Worm (Caenorhabditis elegans) whole organism, young adult: ENCODE data around the gene bath-4.

ENCODE experiments used
- B0261.1 ChIP-seq: sonication (generic microtip); optimal IDR thresholded peaks from 2 replicates; lab custom pipeline; 2016; ENCODE audit warnings: mild to moderate bottlenecking, missing genetic modification characterization, moderate library complexity, missing compliant biosample characterization
- C17E4.6 ChIP-seq: fragments of 200-800 bp; sonication (Bioruptor generic); IDR thresholded peaks from 2 replicates; pipeline ENCODE4 v1.3.6; 2022; ENCODE audit warnings: missing genetic modification reagents, missing genetic modification characterization, missing compliant biosample characterization
- D2030.7 ChIP-seq: fragments of 200-800 bp; sonication (Bioruptor generic); IDR thresholded peaks from 2 replicates; pipeline ENCODE4 v1.3.6; 2022; ENCODE audit warnings: missing genetic modification reagents, missing genetic modification characterization, missing compliant biosample characterization
- F37B4.10 ChIP-seq: fragments of 200-800 bp; sonication (Bioruptor generic); IDR thresholded peaks from 2 replicates; pipeline ENCODE4 v1.3.6; 2022; ENCODE audit warnings: missing genetic modification characterization, missing compliant biosample characterization
- F55B11.4 ChIP-seq: sonication (generic microtip); optimal IDR thresholded peaks from 2 replicates; lab custom pipeline; 2016; ENCODE audit warnings: missing compliant biosample characterization, missing genetic modification characterization, borderline replicate concordance; ENCODE audit not compliant: insufficient read depth
- F57A8.1 ChIP-seq: fragments of 200-800 bp; sonication (Bioruptor generic); optimal IDR thresholded peaks from 2 replicates; lab custom pipeline; 2018; ENCODE audit warnings: mild to moderate bottlenecking, missing genetic modification characterization, moderate library complexity, missing compliant biosample characterization
- T07F8.4 ChIP-seq: sonication (generic microtip); optimal IDR thresholded peaks from 2 replicates; lab custom pipeline; 2016; ENCODE audit warnings: mild to moderate bottlenecking, missing genetic modification characterization, moderate library complexity, missing compliant biosample characterization
- Y53F4B.3 ChIP-seq: fragments of 200-800 bp; sonication (Bioruptor generic); IDR thresholded peaks from 2 replicates; pipeline ENCODE4 v1.3.6; 2022; ENCODE audit warnings: missing genetic modification reagents, missing genetic modification characterization, missing compliant biosample characterization
- Y67H2A.10 ChIP-seq: fragments of 200-800 bp; sonication (Bioruptor generic); conservative IDR thresholded peaks from 2 replicates; pipeline ENCODE4 v1.3.6; 2022; ENCODE audit warnings: missing genetic modification reagents, missing genetic modification characterization, missing compliant biosample characterization
- akir-1 ChIP-seq: fragments of 200-800 bp; sonication (Bioruptor generic); optimal IDR thresholded peaks from 2 replicates; lab custom pipeline; 2018; ENCODE audit warnings: mild to moderate bottlenecking, missing genetic modification characterization, moderate library complexity, missing compliant biosample characterization
- attf-3 ChIP-seq: fragments of 200-800 bp; sonication (Bioruptor generic); conservative IDR thresholded peaks from 2 replicates; pipeline ENCODE4 v1.3.6; 2022; ENCODE audit warnings: missing genetic modification reagents, missing genetic modification characterization, missing compliant biosample characterization
- attf-5 ChIP-seq: fragments of 200-800 bp; sonication (Bioruptor generic); optimal IDR thresholded peaks from 2 replicates; lab custom pipeline; 2018; ENCODE audit warnings: mild to moderate bottlenecking, missing genetic modification characterization, missing compliant biosample characterization
- bed-1 ChIP-seq: fragments of 200-800 bp; sonication (Bioruptor generic); IDR thresholded peaks from 2 replicates; pipeline ENCODE4 v1.3.6; 2022; ENCODE audit warnings: missing genetic modification reagents, missing genetic modification characterization, missing compliant biosample characterization
- bed-2 ChIP-seq: fragments of 200-800 bp; sonication (Bioruptor generic); IDR thresholded peaks from 2 replicates; pipeline ENCODE4 v1.3.6; 2022; ENCODE audit warnings: missing genetic modification reagents, missing genetic modification characterization, missing compliant biosample characterization
- ceh-27 ChIP-seq: fragments of 200-800 bp; sonication (Bioruptor generic); optimal IDR thresholded peaks from 2 replicates; lab custom pipeline; 2018; ENCODE audit warnings: mild to moderate bottlenecking, missing genetic modification characterization, moderate library complexity, missing compliant biosample characterization
- ceh-40 ChIP-seq: fragments of 200-800 bp; sonication (Bioruptor generic); IDR thresholded peaks from 2 replicates; pipeline ENCODE4 v1.3.6; 2022; ENCODE audit warnings: missing genetic modification characterization, missing compliant biosample characterization
- ceh-58 ChIP-seq: fragments of 200-800 bp; sonication (Bioruptor generic); IDR thresholded peaks from 2 replicates; pipeline ENCODE4 v1.3.6; 2022; ENCODE audit warnings: missing genetic modification characterization, missing compliant biosample characterization
- egl-44 ChIP-seq: fragments of 200-800 bp; sonication (Bioruptor generic); IDR thresholded peaks from 2 replicates; pipeline ENCODE4 v1.3.6; 2022; ENCODE audit warnings: missing genetic modification reagents, missing genetic modification characterization, missing compliant biosample characterization
- fkh-3 ChIP-seq: sonication (generic microtip); optimal IDR thresholded peaks from 2 replicates; lab custom pipeline; 2016; ENCODE audit warnings: mild to moderate bottlenecking, missing genetic modification characterization, missing compliant biosample characterization
- hlh-26 ChIP-seq: fragments of 200-800 bp; sonication (Bioruptor generic); conservative IDR thresholded peaks from 2 replicates; pipeline ENCODE4 v1.3.6; 2022; ENCODE audit warnings: missing genetic modification reagents, missing genetic modification characterization, missing compliant biosample characterization
- hrde-1 ChIP-seq: sonication (generic microtip); optimal IDR thresholded peaks from 2 replicates; lab custom pipeline; 2016; ENCODE audit warnings: missing genetic modification characterization, mild to moderate bottlenecking, missing compliant biosample characterization, moderate library complexity, missing genotype, missing genetic modification reagents, borderline replicate concordance
- lag-1 ChIP-seq: fragments of 200-800 bp; sonication (Bioruptor generic); IDR thresholded peaks from 2 replicates; pipeline ENCODE4 v1.3.6; 2022; ENCODE audit warnings: missing genetic modification reagents, missing genetic modification characterization, missing compliant biosample characterization
- let-526 ChIP-seq: fragments of 200-800 bp; sonication (Bioruptor generic); IDR thresholded peaks from 2 replicates; pipeline ENCODE4 v1.3.6; 2022; ENCODE audit warnings: missing genetic modification reagents, missing genetic modification characterization, missing compliant biosample characterization
- let-607 ChIP-seq, 2 experiments: fragments of 200-800 bp in 1 of 2; sonication (Bioruptor generic) in 1 of 2; sonication (generic microtip) in 1 of 2; optimal IDR thresholded peaks; 2 replicates each; lab custom pipeline; 2016 to 2018; ENCODE audit warnings: mild to moderate bottlenecking in 2 of 2, missing compliant biosample characterization in 2 of 2, missing genetic modification characterization in 2 of 2, moderate library complexity in 2 of 2, missing genotype in 1 of 2
- lin-26 ChIP-seq: fragments of 200-800 bp; sonication (Bioruptor generic); IDR thresholded peaks from 2 replicates; pipeline ENCODE4 v1.3.6; 2022; ENCODE audit warnings: missing genetic modification reagents, missing genetic modification characterization, missing compliant biosample characterization
- lsl-1 ChIP-seq: fragments of 200-800 bp; sonication (Bioruptor generic); optimal IDR thresholded peaks from 2 replicates; lab custom pipeline; 2018; ENCODE audit warnings: mild to moderate bottlenecking, missing genetic modification characterization, moderate library complexity, missing compliant biosample characterization
- mcd-1 ChIP-seq: fragments of 200-800 bp; sonication (Bioruptor generic); IDR thresholded peaks from 2 replicates; pipeline ENCODE4 v1.3.6; 2022; ENCODE audit warnings: missing genetic modification reagents, missing genetic modification characterization, missing compliant biosample characterization
- nhr-120 ChIP-seq: fragments of 200-800 bp; sonication (Bioruptor generic); IDR thresholded peaks from 2 replicates; pipeline ENCODE4 v1.3.6; 2022; ENCODE audit warnings: missing genetic modification characterization, missing compliant biosample characterization
- nhr-27 ChIP-seq: fragments of 200-800 bp; sonication (Bioruptor generic); optimal IDR thresholded peaks from 2 replicates; lab custom pipeline; 2018; ENCODE audit warnings: mild to moderate bottlenecking, missing genetic modification characterization, moderate library complexity, missing compliant biosample characterization
- sea-2 ChIP-seq: fragments of 200-800 bp; sonication (Bioruptor generic); IDR thresholded peaks from 2 replicates; pipeline ENCODE4 v1.3.6; 2022; ENCODE audit warnings: missing genetic modification characterization, missing compliant biosample characterization
- snpc-4 ChIP-seq, 5 experiments: fragments of 150-350 bp in 1 of 5; sonication (generic microtip) in 4 of 5; optimal IDR thresholded peaks; 2 replicates each; lab custom pipeline; 2014 to 2018; ENCODE audit warnings: missing genetic modification characterization in 5 of 5, missing biosample characterization in 3 of 5, antibody characterized with exemption in 2 of 5, mild to moderate bottlenecking in 2 of 5, missing compliant biosample characterization in 2 of 5, missing genotype in 2 of 5, moderate library complexity in 2 of 5, missing genetic modification reagents in 1 of 5
- tlf-1 ChIP-seq: fragments of 200-800 bp; sonication (Bioruptor generic); optimal IDR thresholded peaks from 2 replicates; lab custom pipeline; 2018; ENCODE audit warnings: mild to moderate bottlenecking, missing genetic modification characterization, missing compliant biosample characterization
- zim-3 ChIP-seq: sonication (generic microtip); optimal IDR thresholded peaks from 2 replicates; lab custom pipeline; 2017; ENCODE audit warnings: mild to moderate bottlenecking, missing genetic modification characterization, moderate library complexity, missing compliant biosample characterization
- ztf-18 ChIP-seq: sonication (generic microtip); optimal IDR thresholded peaks from 2 replicates; lab custom pipeline; 2016; ENCODE audit warnings: missing genotype, mild to moderate bottlenecking, missing genetic modification characterization, missing compliant biosample characterization
- ztf-22 ChIP-seq: fragments of 200-800 bp; sonication (Bioruptor generic); optimal IDR thresholded peaks from 2 replicates; lab custom pipeline; 2018; ENCODE audit warnings: mild to moderate bottlenecking, missing genetic modification characterization, moderate library complexity, missing compliant biosample characterization
- ztf-26 ChIP-seq: sonication (generic microtip); optimal IDR thresholded peaks from 2 replicates; lab custom pipeline; 2017; ENCODE audit warnings: missing genetic modification characterization, missing compliant biosample characterization
- ztf-28 ChIP-seq: fragments of 200-800 bp; sonication (Bioruptor generic); IDR thresholded peaks from 2 replicates; pipeline ENCODE4 v1.3.6; 2022; ENCODE audit warnings: missing genetic modification reagents, missing genetic modification characterization, missing compliant biosample characterization

Gene bath-4

DNA sequence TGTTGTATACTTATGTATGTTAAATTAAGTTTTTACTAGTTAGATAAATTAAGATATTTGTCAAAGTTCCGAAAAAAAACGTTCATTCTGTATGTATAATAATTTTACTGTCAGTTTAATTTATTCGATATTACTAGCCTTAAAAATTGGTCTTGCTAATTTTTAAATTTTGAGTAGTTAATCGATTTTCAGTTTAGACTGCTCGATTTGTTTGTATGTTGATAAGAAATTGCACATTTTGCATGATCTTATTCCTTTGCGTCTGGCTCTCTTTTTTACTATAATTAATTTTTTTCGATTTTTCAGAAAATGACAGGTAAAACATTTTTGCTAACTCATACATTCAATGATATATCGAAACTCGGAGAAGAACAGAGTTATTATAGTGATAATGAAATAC lies 17.8 kb downstream of the bath-4 start, which contains the start of gene math-24:
math-24 (plus strand) TSS at position 301 of the 400 bp plus-strand sequence.
- TF ChIP-seq let-526 (GFP tag; lab: Robert Waterston, UW) (no peak), sea-2 (no peak), akir-1 (GFP tag; lab: Kevin White, UChicago) (no peak), snpc-4 (GFP tag; optimal IDR thresholded peaks at IDR 0.05; lab: Kevin White, UChicago) (no peak), snpc-4 (tag; optimal IDR thresholded peaks at IDR 0.05; lab: Kevin White, UChicago) (no peak), egl-44 (GFP tag; lab: Robert Waterston, UW) (no peak), ztf-18 (tag; lab: Kevin White, UChicago) (no peak)

DNA sequence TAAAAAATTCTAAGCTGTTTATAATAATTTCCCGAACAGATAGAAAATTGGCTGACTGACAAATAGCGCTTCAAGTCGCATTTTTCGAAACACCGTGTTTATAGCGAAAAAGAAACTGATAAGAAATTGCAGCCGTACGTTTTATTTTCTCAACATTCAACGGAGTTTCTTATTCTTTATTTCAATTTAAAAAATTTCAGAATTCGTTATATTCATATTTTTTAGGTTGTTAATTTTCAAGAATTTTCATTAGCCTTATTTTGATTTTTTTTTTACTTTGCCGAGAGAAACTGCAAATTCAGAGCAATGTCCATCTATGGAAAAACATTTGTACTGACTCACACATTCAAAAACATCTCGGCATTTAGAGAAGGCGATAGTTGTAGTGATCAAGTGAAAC lies 19.8 kb downstream of the bath-4 start, which contains the start of gene C46F9.6:
C46F9.6 (plus strand) TSS at position 301 of the 400 bp plus-strand sequence.
- TF ChIP-seq attf-3 (no peak), bed-1 (no peak), F55B11.4 (tag; lab: Kevin White, UChicago) (no peak), ztf-28 (GFP tag; lab: Robert Waterston, UW) (no peak), ceh-40 (GFP tag; lab: Robert Waterston, UW) (no peak)

DNA sequence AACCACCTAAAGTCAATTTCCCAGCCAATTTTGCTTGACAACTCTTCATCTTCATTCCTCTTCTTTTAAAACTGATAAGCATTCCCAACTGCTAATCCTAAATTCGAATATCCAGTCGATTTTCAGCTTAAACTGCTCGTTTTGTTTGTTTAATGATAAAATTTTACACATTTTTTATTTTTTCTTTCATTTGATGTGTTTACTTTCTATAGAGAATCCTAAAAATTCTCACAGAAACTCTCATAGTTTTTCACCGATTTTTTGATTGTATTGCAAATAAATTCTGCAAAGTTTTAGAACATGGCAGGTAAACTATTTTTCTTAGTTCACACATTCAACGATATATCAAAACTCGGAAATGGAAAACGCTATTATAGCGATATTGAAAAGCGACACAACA lies 22.0 kb downstream of the bath-4 start, which contains the start of gene math-25:
math-25 (plus strand) TSS at position 301 of the 400 bp plus-strand sequence.
- TF ChIP-seq bed-1 = no peak
- TF ChIP-seq ztf-22 (GFP tag; lab: Kevin White, UChicago) = no peak
- TF ChIP-seq zim-3 = no peak
- TF ChIP-seq bed-2 = no peak
- no peak for TF ChIP-seq lin-26
- TF ChIP-seq F55B11.4 (tag; lab: Kevin White, UChicago) = no peak
- no peak for TF ChIP-seq lag-1 (GFP tag; lab: Robert Waterston, UW)
- no peak for TF ChIP-seq ceh-58 (GFP tag; lab: Robert Waterston, UW)
- no peak for TF ChIP-seq Y53F4B.3 (GFP tag; lab: Robert Waterston, UW)
- no peak for TF ChIP-seq hlh-26
- no peak for TF ChIP-seq let-607 (tag; optimal IDR thresholded peaks at IDR 0.05; lab: Kevin White, UChicago)
- TF ChIP-seq attf-5 (GFP tag; lab: Kevin White, UChicago) = no peak
- no peak for TF ChIP-seq ztf-26 (tag; lab: Kevin White, UChicago)
- TF ChIP-seq, all 124 proteins: peak for 0

ce11 chrII:1895278-1895677 lies 22.5 kb downstream of the bath-4 start, which contains the start of gene C46F9.5:
Gene C46F9.5 (plus strand): TSS chrII:1895578.
- TF ChIP-seq F37B4.10 (GFP tag; lab: Robert Waterston, UW) = no peak
- TF ChIP-seq attf-5 (GFP tag; lab: Kevin White, UChicago) = no peak
- no peak for TF ChIP-seq nhr-27 (tag; lab: Kevin White, UChicago)
- no peak for TF ChIP-seq mcd-1
- no peak for TF ChIP-seq fkh-3 (tag; lab: Kevin White, UChicago)
- no peak for TF ChIP-seq Y67H2A.10 (GFP tag; lab: Robert Waterston, UW)
- no peak for TF ChIP-seq sea-2
- TF ChIP-seq T07F8.4 = no peak
- no peak for TF ChIP-seq nhr-120 (GFP tag; lab: Robert Waterston, UW)
- TF ChIP-seq D2030.7 = no peak
- TF ChIP-seq ceh-27 (GFP tag; lab: Kevin White, UChicago) = no peak
- TF ChIP-seq akir-1 (GFP tag; lab: Kevin White, UChicago) = no peak
- TF ChIP-seq tlf-1 (GFP tag; lab: Kevin White, UChicago) = no peak
- TF ChIP-seq B0261.1 = no peak
- TF ChIP-seq F57A8.1 (GFP tag; lab: Kevin White, UChicago) = no peak
- TF ChIP-seq lsl-1 (GFP tag; lab: Kevin White, UChicago) = no peak
- no peak for TF ChIP-seq ztf-22 (GFP tag; lab: Kevin White, UChicago)
- no peak for TF ChIP-seq hrde-1
- no peak for TF ChIP-seq C17E4.6 (GFP tag; lab: Robert Waterston, UW)
